Worm (Caenorhabditis elegans): ENCODE data around the gene rabr-2.

DNA sequence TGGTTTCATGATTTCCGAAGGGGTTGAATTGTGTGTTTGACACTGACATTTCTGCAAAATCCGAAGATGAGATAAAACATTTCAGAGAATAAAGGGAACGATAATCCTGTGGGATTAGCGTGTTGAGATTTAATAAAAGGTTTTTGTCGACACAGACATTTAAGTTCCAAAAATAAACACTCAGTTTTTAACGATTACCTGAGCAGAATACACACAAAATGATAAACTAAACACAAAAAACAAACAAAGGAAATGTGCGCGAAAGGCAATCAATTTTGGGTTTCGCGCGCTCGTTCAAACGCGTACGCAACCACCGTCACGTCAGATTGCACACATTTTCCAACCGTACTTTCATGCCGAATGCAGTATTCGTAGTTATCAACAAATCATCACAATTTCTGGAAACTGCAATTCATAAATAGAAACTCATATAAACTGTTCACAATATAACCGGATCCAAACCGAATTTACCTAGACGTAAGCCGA, 21.9 kb downstream of the rabr-2 start, which contains the start of gene rif-1.1:
- TF ChIP-seq egl-44 (GFP tag; IDR thresholded peaks at IDR 0.05), result no peak
- TF ChIP-seq lir-1 (GFP tag; conservative IDR thresholded peaks at IDR 0.05), result 0 out of 2 replicates have a peak, but pooled peaks have one; percentile 13
- TF ChIP-seq sea-2 (GFP tag; IDR thresholded peaks at IDR 0.05), result no peak
- TF ChIP-seq dpl-1 (GFP tag; optimal IDR thresholded peaks at IDR 0.05), result peak; percentile 93
- TF ChIP-seq Y53G8AR.9 (GFP tag; conservative IDR thresholded peaks at IDR 0.05), result 0 out of 2 replicates have a peak, but pooled peaks have one; percentile 61
- no peak for TF ChIP-seq nfya-1 (tag; optimal IDR thresholded peaks at IDR 0.05; ENCODE audit: borderline replicate concordance, insufficient read depth)
